Worm (Caenorhabditis elegans): ENCODE measurements around the gene dhc-4.

DNA sequence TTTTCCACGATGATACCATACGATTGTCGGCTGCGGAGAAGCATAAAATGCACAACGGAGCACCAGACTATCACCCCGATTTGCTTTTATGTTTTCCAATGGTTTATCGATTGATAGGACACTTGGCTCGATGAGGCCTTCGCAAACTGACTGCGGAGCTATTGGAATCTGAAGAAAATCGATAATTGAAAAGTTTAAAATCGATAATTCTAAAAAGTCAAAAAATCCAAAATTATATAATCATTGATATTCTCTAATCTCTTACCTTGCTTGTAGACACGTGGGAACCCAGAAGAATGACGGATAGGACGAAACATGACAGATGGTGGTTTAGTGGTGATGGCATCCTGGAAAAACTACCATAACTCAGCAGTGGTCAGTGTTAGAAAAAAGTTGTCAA is 16.6 kb upstream of the dhc-4 start, which contains the start of gene zig-5:
- no peak for TF ChIP-seq tbx-11 (GFP tag; IDR thresholded peaks at IDR 0.05)
- no peak for TF ChIP-seq sea-1 (GFP tag; conservative IDR thresholded peaks at IDR 0.05)
- TF ChIP-seq hnd-1 (tag; optimal IDR thresholded peaks at IDR 0.05), result no peak
- no peak for TF ChIP-seq ama-1 (optimal IDR thresholded peaks at IDR 0.05)
- no peak for TF ChIP-seq ets-7 (tag; optimal IDR thresholded peaks at IDR 0.05)
- TF ChIP-seq tra-4 (tag; optimal IDR thresholded peaks at IDR 0.05), result no peak
- no peak for TF ChIP-seq ceh-36 (tag; optimal IDR thresholded peaks at IDR 0.05)
- no peak for TF ChIP-seq hmbx-1 (tag; optimal IDR thresholded peaks at IDR 0.05)
- no peak for TF ChIP-seq B0310.2 (tag; optimal IDR thresholded peaks at IDR 0.05)
- no peak for TF ChIP-seq ceh-13 (GFP tag; optimal IDR thresholded peaks at IDR 0.05)
- TF ChIP-seq scrt-1 (GFP tag; IDR thresholded peaks at IDR 0.05), result no peak
- TF ChIP-seq hmg-4 (GFP tag; optimal IDR thresholded peaks at IDR 0.05), result no peak
